Fruit fly (Drosophila melanogaster) whole organism, larva: ENCODE results near the gene CG14562.

Experiments
- noc ChIP-seq: fragments of 200-800 bp; sonication (Bioruptor generic); optimal IDR thresholded peaks from 3 replicates; lab custom pipeline; 2019; ENCODE audit warnings: missing biosample characterization, mild to moderate bottlenecking, missing genetic modification characterization, moderate library complexity

CG14562 gene

dm6 chr3L:21963293-21963692 is 21.3 kb downstream of the CG14562 start:
- no peak for TF ChIP-seq noc (tag; lab: Kevin White, UChicago)

- no peak for TF ChIP-seq noc (tag; lab: Kevin White, UChicago)
Measured at dm6 chr3L:21971735-21972134, 29.7 kb downstream of the CG14562 start, which contains the start of gene P5CS. TSS of gene P5CS (plus strand) at chr3L:21972002.

dm6 chr3L:21972162-21973022 is 30.4 kb downstream of the CG14562 start:
- TF ChIP-seq noc (tag; lab: Kevin White, UChicago) = peak; percentile 45

dm6 chr3L:21973640-21974039 is 31.6 kb downstream of the CG14562 start:
- no peak for TF ChIP-seq noc (tag; lab: Kevin White, UChicago)

- TF ChIP-seq noc (tag; lab: Kevin White, UChicago) = no peak
Measured at dm6 chr3L:21979789-21980188, 37.8 kb downstream of the CG14562 start.

- TF ChIP-seq noc (tag; lab: Kevin White, UChicago) = no peak
Measured at dm6 chr3L:21984910-21985309, 42.9 kb downstream of the CG14562 start, which contains the start of gene Act79B. TSS of gene Act79B (plus strand) at chr3L:21985210.

- TF ChIP-seq noc (tag; lab: Kevin White, UChicago) = no peak
Measured at dm6 chr3L:21994000-21994399, 52.0 kb downstream of the CG14562 start.
